Worm (Caenorhabditis elegans): ENCODE data around the gene pqn-42.

Gene pqn-42

DNA sequence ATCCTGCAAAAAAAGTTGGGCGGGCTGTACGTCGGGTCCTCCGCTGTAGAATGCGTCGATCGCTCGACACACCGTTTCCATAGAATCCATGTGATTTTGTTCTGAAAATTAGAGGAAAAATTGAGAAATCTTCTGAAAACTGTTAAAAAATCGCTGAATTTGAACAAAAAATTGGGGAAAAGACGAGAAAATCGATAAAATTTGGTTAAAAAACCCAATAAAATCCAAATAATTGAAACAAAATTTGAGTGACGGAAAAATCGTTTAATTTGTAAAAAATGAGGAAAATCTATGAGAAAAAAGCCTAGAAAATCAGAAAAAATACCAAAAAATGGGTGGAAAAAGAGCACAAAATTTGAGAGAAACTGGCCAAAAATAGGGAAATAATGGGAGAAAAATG, 14.5 kb upstream of the pqn-42 start, which contains the start of gene tsr-1:
Gene tsr-1 (minus strand): TSS at position 101 of the 400 bp plus-strand sequence.
- TF ChIP-seq med-1 (GFP tag; optimal IDR thresholded peaks at IDR 0.05; ENCODE audit: insufficient read depth) = no peak
- no peak for TF ChIP-seq T22C8.4 (GFP tag; IDR thresholded peaks at IDR 0.05)
- TF ChIP-seq ref-1 (GFP tag; conservative IDR thresholded peaks at IDR 0.05) = no peak
- no peak for TF ChIP-seq klf-2 (GFP tag; conservative IDR thresholded peaks at IDR 0.05)
- TF ChIP-seq ztf-29 (GFP tag; IDR thresholded peaks at IDR 0.05) = no peak
- TF ChIP-seq cog-1 (tag; optimal IDR thresholded peaks at IDR 0.05) = no peak
- no peak for TF ChIP-seq tab-1 (GFP tag; IDR thresholded peaks at IDR 0.05)
- TF ChIP-seq flt-1 (GFP tag; IDR thresholded peaks at IDR 0.05) = no peak
- TF ChIP-seq ztf-23 (GFP tag; IDR thresholded peaks at IDR 0.05) = no peak

DNA sequence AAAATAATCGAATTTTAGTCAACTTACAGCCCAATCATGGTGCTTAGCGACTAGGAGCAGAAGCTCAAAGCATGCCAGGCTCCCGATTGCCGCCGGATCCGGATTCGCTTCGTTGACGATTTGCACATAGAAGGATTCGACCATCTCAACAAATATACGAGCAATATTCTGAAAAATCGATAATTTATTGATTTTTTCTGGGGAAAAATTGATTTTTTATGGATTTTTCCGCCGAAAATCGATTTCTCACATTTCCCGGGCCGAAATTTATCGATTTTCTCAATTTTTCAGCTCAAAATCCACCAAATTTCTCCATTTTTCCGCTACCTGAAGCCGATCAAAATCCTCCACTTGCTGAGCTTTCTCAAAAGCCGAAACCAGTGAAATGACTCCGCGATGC, 10.1 kb upstream of the pqn-42 start:
- peak; percentile 70 for TF ChIP-seq T22C8.4 (GFP tag; IDR thresholded peaks at IDR 0.05)
- no peak for TF ChIP-seq cog-1 (tag; optimal IDR thresholded peaks at IDR 0.05)

DNA sequence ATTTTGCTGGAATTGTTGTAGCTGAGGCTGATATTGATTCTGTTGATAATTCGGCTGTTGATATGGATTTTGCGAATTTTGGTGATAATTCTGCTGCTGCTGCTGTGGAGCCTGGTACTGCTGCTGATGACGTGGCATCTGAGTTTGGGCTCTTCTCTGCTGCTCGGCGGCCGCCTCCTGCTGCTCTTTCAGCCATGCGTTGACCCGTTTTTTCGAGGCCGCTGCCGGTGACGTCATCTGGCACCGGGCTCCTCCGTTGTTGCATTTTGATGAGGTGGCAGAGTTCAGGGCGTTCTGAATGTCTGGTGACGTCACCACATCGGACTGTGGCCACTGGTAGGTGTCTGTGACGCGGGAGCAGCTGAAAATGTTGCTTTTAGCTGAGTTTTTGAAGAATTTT, 1.8 kb downstream of the pqn-42 start:
- TF ChIP-seq ztf-23 (GFP tag; IDR thresholded peaks at IDR 0.05) (no peak), ref-1 (GFP tag; conservative IDR thresholded peaks at IDR 0.05) (no peak), flt-1 (GFP tag; IDR thresholded peaks at IDR 0.05) (no peak), ztf-29 (GFP tag; IDR thresholded peaks at IDR 0.05) (no peak), T22C8.4 (GFP tag; IDR thresholded peaks at IDR 0.05) (no peak), klf-2 (GFP tag; conservative IDR thresholded peaks at IDR 0.05) (no peak), med-1 (GFP tag; optimal IDR thresholded peaks at IDR 0.05; ENCODE audit: insufficient read depth) (no peak), cog-1 (tag; optimal IDR thresholded peaks at IDR 0.05) (no peak)

DNA sequence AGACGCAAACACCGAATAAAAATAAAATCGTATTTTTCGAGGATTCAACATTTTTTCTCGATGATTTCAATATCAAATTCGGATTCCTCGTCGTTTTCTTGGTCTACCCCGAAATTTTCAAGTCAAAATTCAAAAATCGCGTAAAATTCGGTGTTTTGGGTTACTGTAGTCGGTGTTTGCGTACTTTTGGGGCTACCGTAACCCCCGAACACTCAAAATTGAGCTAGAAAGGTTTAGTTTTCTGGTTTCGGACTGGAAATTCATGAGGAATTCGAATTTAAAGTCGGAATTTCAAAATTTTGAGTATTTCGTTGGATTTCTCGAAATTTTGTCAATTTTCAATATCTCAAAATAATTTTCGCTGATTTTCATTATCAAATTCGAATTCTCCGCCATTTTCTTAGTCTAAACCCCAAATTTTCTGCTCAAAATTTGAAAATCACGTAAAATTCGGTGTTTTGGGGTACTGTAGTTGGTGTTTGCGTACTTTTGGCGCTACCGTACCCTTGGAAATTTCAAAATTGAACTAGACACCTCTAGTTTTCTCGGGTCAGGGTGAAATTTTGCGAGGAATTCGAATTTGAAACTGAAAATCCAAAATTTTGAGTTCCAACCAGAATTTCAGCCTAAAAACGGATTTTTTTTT, 2.7 kb downstream of the pqn-42 start:
- TF ChIP-seq flt-1 (GFP tag; IDR thresholded peaks at IDR 0.05) = no peak
- TF ChIP-seq ztf-23 (GFP tag; IDR thresholded peaks at IDR 0.05) = no peak
- no peak for TF ChIP-seq klf-2 (GFP tag; conservative IDR thresholded peaks at IDR 0.05)
- TF ChIP-seq med-1 (GFP tag; optimal IDR thresholded peaks at IDR 0.05; ENCODE audit: insufficient read depth) = no peak
- TF ChIP-seq cog-1 (tag; optimal IDR thresholded peaks at IDR 0.05) = no peak
- TF ChIP-seq tab-1 (GFP tag; IDR thresholded peaks at IDR 0.05) = no peak
- no peak for TF ChIP-seq ztf-29 (GFP tag; IDR thresholded peaks at IDR 0.05)
- TF ChIP-seq ref-1 (GFP tag; conservative IDR thresholded peaks at IDR 0.05) = no peak
- no peak for TF ChIP-seq T22C8.4 (GFP tag; IDR thresholded peaks at IDR 0.05)

DNA sequence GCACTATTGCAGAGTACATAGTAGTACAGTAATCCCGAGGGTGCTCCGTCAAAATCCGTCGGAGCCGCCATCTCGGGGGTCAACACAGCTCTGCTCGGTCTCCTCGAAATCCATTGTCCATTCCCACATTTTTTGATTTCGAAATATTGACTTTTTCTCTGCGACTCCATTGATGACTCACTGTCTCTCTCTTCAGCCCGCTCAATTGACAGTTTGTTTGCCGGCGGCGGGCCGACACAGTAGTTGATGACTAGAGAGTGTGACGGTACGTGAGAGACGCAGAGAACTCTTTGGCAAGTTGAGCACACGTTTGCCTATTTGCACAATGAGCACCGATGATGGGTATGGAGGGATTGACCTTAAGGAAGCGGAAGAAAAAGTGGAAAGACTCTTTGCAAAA, 4.0 kb downstream of the pqn-42 start:
- TF ChIP-seq ztf-23 (GFP tag; IDR thresholded peaks at IDR 0.05) (no peak), ztf-29 (GFP tag; IDR thresholded peaks at IDR 0.05) (no peak), med-1 (GFP tag; optimal IDR thresholded peaks at IDR 0.05; ENCODE audit: insufficient read depth) (no peak), ref-1 (GFP tag; conservative IDR thresholded peaks at IDR 0.05) (no peak), cog-1 (tag; optimal IDR thresholded peaks at IDR 0.05) (no peak), flt-1 (GFP tag; IDR thresholded peaks at IDR 0.05) (no peak), tab-1 (GFP tag; IDR thresholded peaks at IDR 0.05) (no peak), T22C8.4 (GFP tag; IDR thresholded peaks at IDR 0.05) (no peak), klf-2 (GFP tag; conservative IDR thresholded peaks at IDR 0.05) (no peak)

DNA sequence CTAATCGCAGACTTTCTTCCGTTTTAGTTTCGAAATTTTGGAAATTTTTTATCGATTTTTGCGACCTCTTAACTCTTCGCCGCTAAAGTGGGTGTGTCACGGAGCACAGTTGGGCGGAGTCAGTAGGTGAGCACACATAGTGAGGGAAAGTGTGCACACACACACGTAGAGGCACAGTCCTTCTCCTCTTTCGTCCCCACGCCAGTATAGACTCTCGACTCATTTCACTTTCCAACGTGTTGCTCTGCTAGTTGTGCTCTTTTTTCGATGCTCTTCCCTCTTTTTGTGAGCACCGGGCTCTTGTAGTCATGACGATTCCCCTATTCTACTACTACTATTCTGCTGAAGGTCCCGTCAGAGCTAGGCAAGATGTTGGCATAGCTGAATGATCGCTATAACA, 6.3 kb downstream of the pqn-42 start:
- TF ChIP-seq klf-2 (GFP tag; conservative IDR thresholded peaks at IDR 0.05) = peak; percentile 50; the same call in 1 of the 2 replicates
- TF ChIP-seq cog-1 (tag; optimal IDR thresholded peaks at IDR 0.05) = no peak

DNA sequence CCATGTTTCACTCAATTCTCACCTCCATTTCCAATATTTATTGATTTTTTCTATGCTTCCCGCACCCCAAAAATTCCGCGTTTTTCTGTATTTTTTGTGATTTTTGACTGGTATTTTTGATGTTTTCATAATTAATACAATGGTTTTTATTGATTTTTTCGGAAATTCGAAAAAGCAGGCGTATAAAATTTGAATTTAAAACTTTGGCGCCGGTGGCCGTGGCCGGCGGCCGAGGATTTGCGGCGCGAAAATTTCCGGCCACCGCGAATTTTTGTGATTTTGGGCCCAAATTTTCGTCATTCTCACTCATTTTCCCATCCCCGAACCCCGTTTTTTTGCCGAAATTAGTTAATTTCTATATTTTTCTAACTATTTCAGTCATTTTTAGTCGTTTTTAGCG, 7.8 kb downstream of the pqn-42 start:
- TF ChIP-seq cog-1 (tag; optimal IDR thresholded peaks at IDR 0.05) (no peak), flt-1 (GFP tag; IDR thresholded peaks at IDR 0.05) (no peak), T22C8.4 (GFP tag; IDR thresholded peaks at IDR 0.05) (peak; percentile 48), klf-2 (GFP tag; conservative IDR thresholded peaks at IDR 0.05) (0 out of 2 replicates have a peak, but pooled peaks have one; percentile 34), ref-1 (GFP tag; conservative IDR thresholded peaks at IDR 0.05) (no peak)

DNA sequence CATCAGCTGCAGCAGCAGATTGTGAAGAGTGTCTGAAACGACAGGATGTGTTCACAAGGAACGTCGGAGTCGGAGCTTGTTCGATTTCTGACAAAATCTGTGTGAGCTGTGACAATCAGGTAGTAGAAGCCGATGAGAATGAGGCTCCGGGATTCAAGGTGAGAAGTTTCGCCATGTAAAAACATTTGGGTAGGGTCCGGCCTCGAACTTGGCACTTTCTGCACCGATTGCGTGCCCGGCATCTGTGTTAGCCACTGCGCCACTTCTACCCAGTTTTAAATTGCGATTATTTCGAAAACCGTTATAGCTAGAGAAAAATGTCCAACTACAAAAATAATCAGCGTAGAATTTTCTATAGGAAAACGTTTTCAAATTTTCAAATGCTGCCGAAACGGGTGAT, 12.1 kb downstream of the pqn-42 start:
- TF ChIP-seq klf-2 (GFP tag; conservative IDR thresholded peaks at IDR 0.05) = no peak
- no peak for TF ChIP-seq cog-1 (tag; optimal IDR thresholded peaks at IDR 0.05)
- no peak for TF ChIP-seq ztf-29 (GFP tag; IDR thresholded peaks at IDR 0.05)
- no peak for TF ChIP-seq ztf-23 (GFP tag; IDR thresholded peaks at IDR 0.05)
- no peak for TF ChIP-seq tab-1 (GFP tag; IDR thresholded peaks at IDR 0.05)
- no peak for TF ChIP-seq med-1 (GFP tag; optimal IDR thresholded peaks at IDR 0.05; ENCODE audit: insufficient read depth)
- TF ChIP-seq T22C8.4 (GFP tag; IDR thresholded peaks at IDR 0.05) = no peak
- TF ChIP-seq flt-1 (GFP tag; IDR thresholded peaks at IDR 0.05) = no peak
- no peak for TF ChIP-seq ref-1 (GFP tag; conservative IDR thresholded peaks at IDR 0.05)

DNA sequence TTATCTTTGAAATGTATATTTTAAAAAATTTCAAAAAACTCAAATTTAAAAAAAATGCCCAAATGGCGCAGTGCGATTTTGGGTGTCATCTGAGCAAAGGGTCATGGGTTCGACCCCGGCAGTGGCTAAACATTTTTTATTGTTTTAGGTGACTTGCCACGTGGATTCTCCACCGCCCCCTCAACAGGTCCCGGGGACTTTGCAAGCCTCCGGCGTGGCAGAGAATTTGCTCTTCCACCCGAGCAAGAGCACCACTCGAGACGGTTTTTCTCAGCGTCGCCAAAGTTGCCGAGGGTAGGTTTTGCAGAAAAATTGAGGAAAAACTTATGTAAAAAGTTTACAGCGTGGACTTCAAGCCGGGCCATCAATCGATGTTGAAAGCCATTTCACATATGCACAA, 13.6 kb downstream of the pqn-42 start:
- TF ChIP-seq ref-1 (GFP tag; conservative IDR thresholded peaks at IDR 0.05) (no peak), med-1 (GFP tag; optimal IDR thresholded peaks at IDR 0.05; ENCODE audit: insufficient read depth) (no peak), ztf-29 (GFP tag; IDR thresholded peaks at IDR 0.05) (no peak), cog-1 (tag; optimal IDR thresholded peaks at IDR 0.05) (no peak)

DNA sequence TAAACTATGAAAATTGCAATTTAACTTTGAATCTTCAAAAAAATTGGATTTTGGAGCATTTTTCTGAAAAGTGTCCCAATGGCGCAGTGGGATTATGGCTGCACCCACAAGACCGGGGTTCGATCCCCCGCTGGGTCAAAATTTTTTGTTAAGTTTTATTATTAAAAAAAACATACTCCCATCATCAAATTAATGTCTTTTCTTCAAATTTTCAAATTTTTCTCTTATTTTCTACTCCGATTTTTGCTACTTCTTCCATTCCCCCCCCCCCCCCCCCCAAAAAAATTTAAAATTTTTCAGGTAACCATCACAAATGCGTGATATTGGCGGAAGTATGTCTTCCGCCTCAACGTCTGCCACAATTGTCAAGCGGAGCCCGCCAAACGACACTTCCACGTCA, 15.8 kb downstream of the pqn-42 start, which contains the start of gene vab-19:
Gene vab-19 (plus strand): TSS at position 301 of the 400 bp plus-strand sequence.
- no peak for TF ChIP-seq ztf-23 (GFP tag; IDR thresholded peaks at IDR 0.05)
- TF ChIP-seq ztf-29 (GFP tag; IDR thresholded peaks at IDR 0.05) = no peak
- TF ChIP-seq med-1 (GFP tag; optimal IDR thresholded peaks at IDR 0.05; ENCODE audit: insufficient read depth) = no peak
- TF ChIP-seq ref-1 (GFP tag; conservative IDR thresholded peaks at IDR 0.05) = no peak
- TF ChIP-seq tab-1 (GFP tag; IDR thresholded peaks at IDR 0.05) = no peak
- TF ChIP-seq flt-1 (GFP tag; IDR thresholded peaks at IDR 0.05) = no peak
- no peak for TF ChIP-seq klf-2 (GFP tag; conservative IDR thresholded peaks at IDR 0.05)
- no peak for TF ChIP-seq cog-1 (tag; optimal IDR thresholded peaks at IDR 0.05)
- no peak for TF ChIP-seq T22C8.4 (GFP tag; IDR thresholded peaks at IDR 0.05)

Measured in whole organism, midembryonic.